Fruit fly (Drosophila melanogaster) whole organism, adult: ENCODE results near the gene Doc3.

ENCODE experiments used
- Mnt ChIP-seq: fragments of 200-800 bp; sonication (Bioruptor generic); optimal IDR thresholded peaks from 2 replicates; lab custom pipeline; 2016; ENCODE audit warnings: missing biosample characterization, mild to moderate bottlenecking, missing genetic modification characterization
- kay ChIP-seq: fragments of 200-800 bp; sonication (Bioruptor generic); peaks from one replicate; lab custom pipeline; 2016; ENCODE audit warnings: missing biosample characterization, missing genetic modification characterization, borderline replicate concordance
- pad ChIP-seq: fragments of 200-800 bp; sonication (Bioruptor generic); optimal IDR thresholded peaks from 3 replicates; lab custom pipeline; 2017; ENCODE audit warnings: missing biosample characterization, missing genetic modification characterization, mild to moderate bottlenecking, moderate library complexity, missing genetic modification reagents
- tj ChIP-seq: fragments of 200-800 bp; sonication (Bioruptor generic); optimal IDR thresholded peaks from 3 replicates; lab custom pipeline; 2017; ENCODE audit warnings: missing biosample characterization, mild to moderate bottlenecking, missing genetic modification characterization, moderate library complexity
- toe ChIP-seq: fragments of 200-800 bp; sonication (Bioruptor generic); optimal IDR thresholded peaks from 2 replicates; lab custom pipeline; 2016; ENCODE audit warnings: missing biosample characterization, missing genetic modification characterization

DNA sequence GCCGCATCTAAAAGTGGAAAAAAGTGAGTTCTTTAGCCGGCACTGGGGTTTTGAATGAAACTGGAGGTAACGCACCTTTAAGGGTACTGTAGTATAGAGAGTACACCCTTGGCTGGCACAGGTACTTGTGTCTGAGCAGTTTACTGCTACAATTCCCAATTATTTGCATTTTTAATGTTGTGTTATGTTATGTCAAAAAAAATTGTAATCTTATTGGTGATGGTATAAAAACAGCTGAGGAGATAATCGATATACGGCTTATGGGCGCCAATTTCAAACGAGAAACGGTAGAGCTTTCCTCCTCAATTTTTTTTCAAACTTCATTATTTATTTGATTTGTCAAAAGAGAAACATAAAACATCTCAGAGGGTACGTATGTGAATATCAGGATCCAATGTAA is 40.5 kb upstream of the Doc3 start, which contains the start of gene ValRS-m:
- TF ChIP-seq toe (GFP tag; lab: Kevin White, UChicago) (no peak), kay (GFP tag; lab: Kevin White, UChicago) (no peak), Mnt (GFP tag; lab: Kevin White, UChicago) (no peak), pad (no peak), tj (no peak)
